Fruit fly (Drosophila melanogaster) whole organism, adult: Measurements from ENCODE around the gene CG43245.

Experiments used
- CG14711 ChIP-seq: fragments of 200-800 bp; sonication (Bioruptor generic); optimal IDR thresholded peaks from 2 replicates; lab custom pipeline; 2018; ENCODE audit warnings: missing biosample characterization, mild to moderate bottlenecking, missing genetic modification characterization, moderate library complexity
- CG5204 ChIP-seq: fragments of 200-800 bp; sonication (Bioruptor generic); optimal IDR thresholded peaks from 2 replicates; lab custom pipeline; 2016; ENCODE audit warnings: missing biosample characterization, missing genetic modification characterization
- Crg-1 ChIP-seq: fragments of 200-800 bp; sonication (Bioruptor generic); optimal IDR thresholded peaks from 2 replicates; lab custom pipeline; 2016; ENCODE audit warnings: missing biosample characterization, missing genetic modification characterization
- toe ChIP-seq: fragments of 200-800 bp; sonication (Bioruptor generic); optimal IDR thresholded peaks from 2 replicates; lab custom pipeline; 2016; ENCODE audit warnings: missing biosample characterization, missing genetic modification characterization

DNA sequence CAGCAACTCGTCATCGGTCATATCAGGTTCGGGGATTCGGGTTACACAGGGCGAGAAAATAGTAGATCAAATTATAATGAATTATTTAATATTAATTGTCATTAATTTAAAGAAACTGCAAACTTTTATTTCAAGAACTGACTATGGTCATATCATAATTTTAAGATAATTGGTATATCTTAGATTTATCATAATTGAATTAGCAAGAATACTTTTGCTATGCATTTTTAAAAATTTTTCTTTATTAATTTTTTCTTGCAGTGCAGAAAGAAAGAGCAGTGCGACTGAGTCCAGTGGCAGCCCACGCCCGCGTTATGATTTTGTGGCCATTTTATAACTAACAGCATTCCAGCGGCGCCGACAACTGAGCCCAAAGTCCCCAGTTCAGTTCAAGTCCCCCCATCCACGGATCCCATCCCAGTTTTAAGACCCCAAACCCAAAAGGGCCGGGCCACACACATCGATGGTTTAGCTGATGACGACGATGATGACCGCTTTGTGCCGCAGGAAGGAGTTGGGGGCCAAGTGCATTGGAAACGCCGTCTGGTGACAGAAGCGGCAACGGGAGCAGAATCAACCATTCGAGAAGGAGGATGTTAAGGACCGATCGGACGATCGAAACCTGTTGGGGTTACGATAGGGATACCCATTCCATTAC is 931 bp downstream of the CG43245 start:
- TF ChIP-seq toe (GFP tag; lab: Kevin White, UChicago), result no peak
- TF ChIP-seq Crg-1, result no peak
- no peak for TF ChIP-seq CG5204
- no peak for TF ChIP-seq CG14711
